Fruit fly (Drosophila melanogaster): ENCODE measurements around the gene CG4631.
A peak's percentile ranks its signal among the peaks of the same experiment; 100 is the strongest.

CG4631 gene

dm6 chr2L:16602305-16602704 is 4.9 kb upstream of the CG4631 start:
- TF ChIP-seq CTCF (optimal IDR thresholded peaks at IDR 0.05) (no peak), CG8478 (optimal IDR thresholded peaks at IDR 0.05) (no peak)

DNA sequence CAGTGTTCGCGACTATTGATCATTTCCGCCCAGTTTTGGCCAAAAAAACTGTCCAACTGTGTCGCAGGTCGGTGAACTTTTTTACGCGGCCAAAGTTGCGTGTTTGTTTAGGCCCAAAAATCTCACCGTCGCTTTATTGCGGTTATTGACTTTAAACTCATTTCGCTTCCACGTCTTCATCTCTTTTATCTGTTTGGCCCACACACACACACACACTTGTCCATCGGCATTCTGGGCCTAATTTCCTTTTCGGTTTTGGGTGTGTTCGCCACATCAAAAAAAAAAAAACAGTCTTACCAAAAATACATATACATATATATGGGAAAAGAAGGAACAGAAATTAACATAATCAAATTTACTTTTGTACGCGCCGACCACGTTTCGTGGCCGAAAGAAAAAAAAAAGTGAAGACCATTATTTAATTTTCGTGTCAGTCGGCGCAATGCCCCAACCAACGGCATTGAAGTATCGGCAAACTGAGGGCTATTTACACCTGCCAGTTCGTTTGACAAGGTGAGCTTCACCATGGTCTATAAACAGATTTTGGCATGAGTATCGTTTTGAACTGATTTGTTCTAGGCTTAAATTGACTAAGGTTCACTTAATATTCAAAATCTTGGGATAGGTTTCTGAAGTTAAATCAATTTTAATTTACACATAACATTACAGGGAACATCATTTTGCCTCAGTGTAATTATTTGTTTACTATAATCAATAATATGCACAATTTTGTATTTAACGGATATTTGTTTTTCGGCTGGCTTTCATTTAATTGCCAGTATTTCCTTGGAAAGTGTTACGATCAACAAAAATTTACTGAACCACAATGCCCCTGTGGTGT is 1.9 kb upstream of the CG4631 start, which contains the start of gene CG31815:
Gene CG31815, plus strand, starts transcription at position 791 of the 841 bp plus-strand sequence.
- TF ChIP-seq CG8478 (optimal IDR thresholded peaks at IDR 0.05): no peak
- no peak for TF ChIP-seq CTCF (optimal IDR thresholded peaks at IDR 0.05)

- TF ChIP-seq CG8478 (optimal IDR thresholded peaks at IDR 0.05) (no peak), CTCF (optimal IDR thresholded peaks at IDR 0.05) (no peak)
Observed at dm6 chr2L:16616282-16616681, 9.1 kb downstream of the CG4631 start.

DNA sequence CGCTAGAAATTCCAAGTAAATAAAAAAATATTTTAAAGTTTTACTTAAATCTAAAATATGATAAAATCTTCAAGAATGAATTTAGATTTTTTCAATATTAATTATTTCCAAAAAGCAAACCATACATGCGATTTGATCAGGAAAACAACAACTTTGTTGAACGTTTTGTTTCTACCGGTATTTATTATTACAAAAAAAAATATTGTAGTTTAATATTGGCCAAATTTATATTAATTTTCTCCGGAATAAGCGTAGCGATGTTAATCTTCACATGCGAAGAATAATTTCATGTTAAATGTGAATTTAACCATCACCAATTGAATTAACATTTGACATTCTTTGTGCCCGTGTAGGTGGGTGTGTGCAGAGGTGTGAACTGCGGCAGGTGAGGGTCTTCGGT is 11.8 kb downstream of the CG4631 start:
- TF ChIP-seq CG8478 (optimal IDR thresholded peaks at IDR 0.05) (no peak), CTCF (optimal IDR thresholded peaks at IDR 0.05) (no peak)

DNA sequence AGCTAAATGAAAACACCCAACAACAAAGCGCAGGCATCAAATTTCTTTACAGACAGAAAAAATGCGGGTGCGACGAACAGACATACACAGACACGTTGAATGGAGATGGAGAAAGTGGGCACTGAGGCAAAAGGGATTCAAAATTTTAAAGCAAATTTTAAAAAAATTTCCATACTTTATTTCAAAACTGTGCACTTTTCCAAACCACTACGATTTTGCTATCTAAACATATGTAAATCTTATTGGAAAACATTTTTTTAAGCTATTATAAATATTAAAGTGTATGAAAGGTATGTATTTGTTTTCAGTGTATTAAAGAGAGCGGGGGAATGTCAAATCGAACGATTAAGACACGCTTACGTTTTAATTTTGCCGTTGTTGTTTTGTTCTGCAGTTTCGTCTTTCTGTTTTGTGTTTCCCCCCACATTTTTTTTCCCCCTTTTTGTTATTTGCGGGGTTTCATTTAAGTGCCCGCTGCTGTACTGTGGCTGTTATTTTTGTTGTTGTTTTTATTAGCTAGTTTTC is 13.3 kb downstream of the CG4631 start:
- no peak for TF ChIP-seq CTCF (optimal IDR thresholded peaks at IDR 0.05)
- no peak for TF ChIP-seq CG8478 (optimal IDR thresholded peaks at IDR 0.05)

dm6 chr2L:16621460-16621859 is 14.3 kb downstream of the CG4631 start:
- TF ChIP-seq CG8478 (optimal IDR thresholded peaks at IDR 0.05): no peak
- no peak for TF ChIP-seq CTCF (optimal IDR thresholded peaks at IDR 0.05)

DNA sequence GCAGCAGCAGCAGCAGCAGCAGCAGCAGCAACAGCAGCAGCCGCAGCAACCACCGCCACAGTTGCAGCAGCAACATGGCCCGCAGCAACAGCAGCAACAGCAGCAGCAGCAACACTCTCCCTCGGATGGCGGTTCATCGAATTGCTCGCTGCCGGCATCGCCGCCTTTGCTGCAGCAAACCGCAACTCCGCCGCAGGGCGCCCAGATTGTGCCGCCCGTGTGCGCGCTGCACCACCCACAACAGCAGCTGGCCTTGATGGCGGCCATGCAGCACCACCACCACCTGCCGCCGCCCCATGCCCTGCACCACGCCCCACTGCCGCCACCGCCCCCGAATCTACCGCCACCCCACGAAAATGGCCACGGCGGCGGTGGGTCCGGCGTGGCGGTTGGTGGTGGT is 15.0 kb downstream of the CG4631 start:
- TF ChIP-seq CTCF (optimal IDR thresholded peaks at IDR 0.05) (no peak), CG8478 (optimal IDR thresholded peaks at IDR 0.05) (no peak)

DNA sequence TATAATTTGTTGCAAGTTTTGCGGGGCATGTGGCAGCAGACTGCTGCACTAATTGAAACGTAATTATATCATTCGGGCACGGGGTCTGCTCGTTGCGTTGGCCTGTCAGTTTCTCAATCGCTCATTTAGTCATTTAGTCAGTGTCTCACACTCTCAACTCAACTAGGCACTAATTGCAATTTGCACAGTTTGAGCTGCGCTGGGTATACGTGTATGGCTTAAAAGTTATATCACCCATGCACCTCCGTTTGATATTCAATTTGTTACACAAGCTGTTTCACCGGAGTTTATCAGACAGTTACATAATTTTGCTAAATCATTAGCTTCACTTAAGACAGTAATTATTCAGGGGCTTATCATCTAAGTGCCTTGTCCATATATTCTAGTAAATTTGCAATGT is 20.8 kb downstream of the CG4631 start:
- TF ChIP-seq CG8478 (optimal IDR thresholded peaks at IDR 0.05) (no peak), CTCF (optimal IDR thresholded peaks at IDR 0.05) (no peak)

DNA sequence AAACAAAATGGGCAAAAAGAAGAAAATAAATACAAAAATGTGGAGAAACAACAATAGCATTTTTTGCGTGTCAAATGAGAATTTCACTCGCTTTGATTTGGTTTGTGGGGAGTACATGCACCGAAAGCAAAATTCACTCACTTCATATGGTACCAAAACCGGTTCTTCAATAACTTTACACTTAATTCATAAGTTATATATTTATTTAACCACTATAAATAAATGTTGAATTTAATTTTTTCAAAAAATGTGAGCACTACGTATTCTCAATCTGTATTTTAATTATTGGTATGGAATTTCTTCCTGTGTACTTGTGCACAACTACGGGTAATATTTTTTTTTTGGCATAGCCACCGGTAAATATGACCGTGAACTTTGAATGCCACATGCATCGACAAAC is 22.0 kb downstream of the CG4631 start:
- no peak for TF ChIP-seq CG8478 (optimal IDR thresholded peaks at IDR 0.05)
- TF ChIP-seq CTCF (optimal IDR thresholded peaks at IDR 0.05): no peak

DNA sequence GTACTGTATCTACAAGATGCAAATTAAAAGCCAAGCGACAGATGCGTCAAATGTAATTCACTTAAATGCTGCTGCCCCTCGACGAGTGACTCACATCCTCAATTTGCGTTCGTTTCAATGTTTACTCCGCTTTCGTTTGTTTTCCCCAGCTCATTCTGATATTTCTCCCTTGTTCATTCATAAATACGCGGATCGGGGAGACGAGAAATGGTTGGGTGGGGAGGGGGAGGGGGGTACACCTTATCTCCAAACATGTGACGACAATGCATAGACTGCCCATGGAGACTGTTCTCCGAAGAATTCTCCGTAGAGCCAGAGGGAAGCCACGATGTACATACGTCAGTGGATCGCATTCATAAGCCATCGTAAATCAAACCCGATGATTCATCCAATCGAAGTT is 30.2 kb downstream of the CG4631 start:
- TF ChIP-seq CG8478 (optimal IDR thresholded peaks at IDR 0.05) (no peak), CTCF (optimal IDR thresholded peaks at IDR 0.05) (no peak)

DNA sequence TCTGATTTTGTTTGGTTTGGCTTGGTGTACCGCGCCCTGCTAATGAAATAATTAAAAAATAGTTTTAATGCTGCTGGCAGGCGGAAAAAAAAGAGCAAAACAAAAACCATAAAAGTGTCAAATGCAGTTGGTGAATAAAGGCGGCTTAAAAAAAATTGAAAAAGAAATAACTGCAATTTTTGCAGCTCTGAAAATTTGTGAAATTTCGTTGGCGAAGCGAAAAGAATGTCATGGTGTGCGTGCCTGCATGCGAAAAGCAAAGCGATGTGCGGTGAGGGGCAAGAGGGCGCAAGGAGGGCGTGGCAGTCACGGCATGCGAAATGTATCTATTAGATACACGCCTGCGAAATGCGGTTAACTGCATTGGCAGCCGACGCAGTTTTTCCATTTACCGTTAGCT is 31.2 kb downstream of the CG4631 start:
- TF ChIP-seq CG8478 (optimal IDR thresholded peaks at IDR 0.05): no peak
- no peak for TF ChIP-seq CTCF (optimal IDR thresholded peaks at IDR 0.05)

dm6 chr2L:16640846-16641245 is 33.7 kb downstream of the CG4631 start:
- TF ChIP-seq CG8478 (optimal IDR thresholded peaks at IDR 0.05): no peak

- no peak for TF ChIP-seq CTCF (optimal IDR thresholded peaks at IDR 0.05)
- TF ChIP-seq CG8478 (optimal IDR thresholded peaks at IDR 0.05): no peak
Observed at dm6 chr2L:16643445-16643844, 36.3 kb downstream of the CG4631 start.

dm6 chr2L:16643961-16644360 is 36.8 kb downstream of the CG4631 start:
- no peak for TF ChIP-seq CG8478 (optimal IDR thresholded peaks at IDR 0.05)
- TF ChIP-seq CTCF (optimal IDR thresholded peaks at IDR 0.05): no peak

DNA sequence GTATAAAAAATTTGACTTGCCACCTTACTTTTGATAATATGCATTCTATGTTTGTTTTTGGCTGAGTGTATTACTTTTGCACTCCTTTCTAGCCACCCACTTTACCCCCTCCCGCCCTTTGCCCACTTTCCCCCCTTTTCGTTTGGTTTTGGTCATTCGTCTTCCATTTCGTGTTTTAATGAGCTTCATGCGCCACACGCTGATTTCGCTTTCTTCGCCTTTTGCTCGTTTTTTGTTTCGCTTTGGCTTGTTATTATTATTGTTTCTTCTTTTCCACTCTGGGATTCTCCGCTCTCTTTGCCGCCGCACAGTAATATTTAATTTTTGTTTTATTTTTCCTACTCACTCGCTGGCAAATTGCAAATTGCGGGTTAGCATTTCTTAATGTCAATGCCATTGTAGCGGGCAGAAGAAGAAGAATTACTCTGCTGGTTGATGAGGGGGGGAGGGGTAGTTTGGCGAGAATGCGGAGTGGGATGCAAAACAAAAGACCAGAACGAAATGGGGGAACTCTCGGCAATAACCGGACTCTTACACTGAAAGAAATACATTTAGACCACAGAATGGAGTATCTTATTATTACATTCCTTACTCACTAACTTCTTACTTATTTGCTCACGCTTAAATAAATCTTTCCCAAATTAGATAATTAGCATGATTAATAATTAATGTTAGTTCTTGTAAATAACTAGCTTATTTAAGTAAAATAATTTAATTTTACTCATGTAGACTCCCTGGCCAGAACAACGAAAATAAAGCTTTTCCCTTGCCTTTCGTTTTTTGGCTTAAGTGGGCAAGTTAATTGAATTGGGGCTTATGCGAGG is 38.5 kb downstream of the CG4631 start:
- TF ChIP-seq CG8478 (optimal IDR thresholded peaks at IDR 0.05): no peak
- no peak for TF ChIP-seq CTCF (optimal IDR thresholded peaks at IDR 0.05)

dm6 chr2L:16647773-16648172 is 40.6 kb downstream of the CG4631 start:
- peak; percentile 51 to 57 for TF ChIP-seq CTCF (optimal IDR thresholded peaks at IDR 0.05)
- TF ChIP-seq CG8478 (optimal IDR thresholded peaks at IDR 0.05): no peak
